Worm (Caenorhabditis elegans) whole organism, L4/young adult: ENCODE data around the gene ogr-2.

Experiments
- W03F9.2 ChIP-seq: fragments of 150-350 bp; optimal IDR thresholded peaks from 2 replicates; lab custom pipeline; 2014; ENCODE audit warnings: missing biosample characterization, missing genetic modification characterization
- dao-5 ChIP-seq: sonication (generic microtip); optimal IDR thresholded peaks from 2 replicates; lab custom pipeline; 2016; ENCODE audit warnings: missing genotype, missing genetic modification characterization, moderate library complexity, missing compliant biosample characterization
- him-1 ChIP-seq: sonication (generic microtip); optimal IDR thresholded peaks from 2 replicates; lab custom pipeline; 2016; ENCODE audit warnings: missing genotype, missing genetic modification reagents, missing genetic modification characterization, missing compliant biosample characterization

DNA sequence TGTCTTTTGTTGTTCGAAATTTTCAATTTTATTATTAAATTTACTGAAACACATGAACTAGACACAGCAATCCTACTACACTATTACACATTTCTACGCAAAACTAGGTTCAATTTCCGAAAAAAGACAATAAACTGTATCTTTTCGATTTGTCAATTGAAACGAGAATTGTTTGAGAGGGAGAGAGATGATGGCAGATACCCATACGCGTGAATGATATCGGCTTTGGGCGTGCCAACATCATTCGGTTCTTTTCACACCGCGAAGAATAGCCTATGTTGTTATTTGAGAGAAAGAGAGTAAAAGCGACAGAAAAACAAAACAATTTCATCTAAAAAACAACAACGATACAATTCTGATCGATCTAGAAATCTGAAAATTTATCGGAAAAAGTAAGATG lies 29.2 kb upstream of the ogr-2 start:
- TF ChIP-seq W03F9.2 (tag; lab: Kevin White, UChicago): no peak
- no peak for TF ChIP-seq him-1
- TF ChIP-seq dao-5 (tag; lab: Kevin White, UChicago): no peak
